Fruit fly (Drosophila melanogaster): ENCODE results near the gene CG13005.
A peak's percentile ranks its signal among the peaks of the same experiment; 100 is the strongest.

CG13005 gene

dm6 chrX:16791058-16791457 is 12.4 kb upstream of the CG13005 start, which contains the start of gene Rrp45 (continued):
- TF ChIP-seq Spps (tag; optimal IDR thresholded peaks at IDR 0.05) (no peak), org-1 (GFP tag; optimal IDR thresholded peaks at IDR 0.05) (no peak), vnd (GFP tag; IDR thresholded peaks at IDR 0.05; ENCODE audit: partially characterized antibody) (no peak)

DNA sequence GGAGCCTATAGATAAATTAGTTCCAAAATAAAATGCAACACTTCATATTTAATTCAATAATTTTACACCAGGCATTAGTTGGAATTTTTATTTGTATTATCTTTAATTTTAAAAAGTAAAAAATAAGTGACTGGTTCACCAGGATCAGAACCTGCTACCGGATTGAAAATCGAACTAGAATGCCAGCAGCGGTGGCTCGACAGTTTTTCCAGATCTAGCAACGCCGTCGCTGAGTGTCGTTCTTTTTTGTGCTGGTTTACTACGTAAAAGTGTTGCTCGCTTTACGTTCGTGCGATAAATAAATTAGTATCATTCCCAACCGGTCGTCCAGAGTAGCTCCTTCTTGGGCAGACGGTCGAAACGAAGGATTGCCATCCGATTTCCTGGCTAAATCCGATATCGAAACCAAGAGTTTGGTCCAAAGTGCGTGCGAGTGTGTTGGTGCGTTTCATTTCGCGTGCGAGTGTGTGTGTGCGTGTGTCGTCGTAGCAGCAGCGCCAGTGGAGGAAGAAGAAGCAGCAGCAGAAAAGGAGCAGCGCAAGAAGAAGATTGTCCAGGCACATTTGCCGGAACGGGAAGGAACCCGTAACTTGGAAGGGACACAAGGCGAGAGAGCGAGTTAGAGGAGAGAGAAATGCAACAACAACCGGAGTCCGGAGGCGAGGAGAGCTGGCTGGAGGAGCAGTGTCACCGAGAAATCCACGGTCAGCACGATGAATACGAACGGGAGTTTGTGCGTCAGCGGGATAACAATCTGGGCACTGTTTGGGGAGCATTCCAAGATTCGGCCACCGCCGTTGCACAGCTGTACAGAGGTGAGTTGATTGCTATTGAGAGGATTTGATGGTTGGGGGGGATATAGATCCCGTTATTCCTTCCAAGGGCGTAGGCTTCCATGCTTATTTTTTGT is 11.3 kb upstream of the CG13005 start, which contains the start of gene CG4768:
Gene CG4768, plus strand, starts transcription at position 200 of the 910 bp plus-strand sequence.
- TF ChIP-seq Atf3 (GFP tag; optimal IDR thresholded peaks at IDR 0.05) (no peak), Dip2 (GFP tag; IDR thresholded peaks at IDR 0.05) (no peak), lmd (GFP tag; IDR thresholded peaks at IDR 0.05) (no peak), CG10959 (GFP tag; IDR thresholded peaks at IDR 0.05) (no peak), CG14050 (GFP tag; IDR thresholded peaks at IDR 0.05) (no peak), Hand (GFP tag; optimal IDR thresholded peaks at IDR 0.05) (no peak), CG9437 (GFP tag; optimal IDR thresholded peaks at IDR 0.05) (peak; percentile 24), Dad (GFP tag; optimal IDR thresholded peaks at IDR 0.05) (no peak), CG10147 (GFP tag; optimal IDR thresholded peaks at IDR 0.05) (no peak), fu2 (GFP tag; optimal IDR thresholded peaks at IDR 0.05) (no peak), CG5180 (GFP tag; optimal IDR thresholded peaks at IDR 0.05) (no peak), p53 (GFP tag; optimal IDR thresholded peaks at IDR 0.05) (no peak), disco-r (GFP tag; optimal IDR thresholded peaks at IDR 0.05) (no peak), CG31224 (GFP tag; IDR thresholded peaks at IDR 0.05) (no peak), Adf1 (GFP tag; IDR thresholded peaks at IDR 0.05) (0 out of 2 replicates have a peak, but pooled peaks have one; percentile 42), tx (GFP tag; optimal IDR thresholded peaks at IDR 0.05) (no peak), sqz (GFP tag; optimal IDR thresholded peaks at IDR 0.05) (no peak), CG10431 (GFP tag; optimal IDR thresholded peaks at IDR 0.05) (peak; percentile 13), Asciz (GFP tag; optimal IDR thresholded peaks at IDR 0.05) (no peak), CG13123 (GFP tag; optimal IDR thresholded peaks at IDR 0.05) (no peak), nom (GFP tag; optimal IDR thresholded peaks at IDR 0.05) (peak; percentile 17), CG14441 (GFP tag; IDR thresholded peaks at IDR 0.05) (no peak), CG4617 (GFP tag; optimal IDR thresholded peaks at IDR 0.05; ENCODE audit: borderline replicate concordance) (peak; percentile 40), Bteb2 (GFP tag; optimal IDR thresholded peaks at IDR 0.05) (no peak), Deaf1 (tag; optimal IDR thresholded peaks at IDR 0.05) (no peak), sima (GFP tag; optimal IDR thresholded peaks at IDR 0.05) (no peak), vvl (GFP tag; IDR thresholded peaks at IDR 0.05) (no peak), mirr (GFP tag; optimal IDR thresholded peaks at IDR 0.05) (no peak), fd96Cb (tag; optimal IDR thresholded peaks at IDR 0.05) (no peak), corto (GFP tag; optimal IDR thresholded peaks at IDR 0.05) (no peak), z (GFP tag; IDR thresholded peaks at IDR 0.05) (no peak), CG4707 (GFP tag; optimal IDR thresholded peaks at IDR 0.05) (no peak), CG32767 (GFP tag; IDR thresholded peaks at IDR 0.05) (no peak), Dip3 (GFP tag; optimal IDR thresholded peaks at IDR 0.05) (no peak), Sry-β (GFP tag; optimal IDR thresholded peaks at IDR 0.05) (peak; percentile 14), CG6683 (GFP tag; optimal IDR thresholded peaks at IDR 0.05) (no peak), br (optimal IDR thresholded peaks at IDR 0.05) (no peak), chm (GFP tag; IDR thresholded peaks at IDR 0.05) (no peak), gro (GFP tag; optimal IDR thresholded peaks at IDR 0.05) (no peak), Mes4 (GFP tag; optimal IDR thresholded peaks at IDR 0.05) (no peak), Rfx (GFP tag; IDR thresholded peaks at IDR 0.05) (0 out of 2 replicates have a peak, but pooled peaks have one; percentile 8), GATAe (GFP tag; conservative IDR thresholded peaks at IDR 0.05) (no peak), Med (GFP tag) (peak; percentile 66), pan (optimal IDR thresholded peaks at IDR 0.05) (no peak), pan (GFP tag; optimal IDR thresholded peaks at IDR 0.05 in 1 of 2, IDR thresholded peaks at IDR 0.05 in 1 of 2) (no peak), CG9609 (GFP tag; optimal IDR thresholded peaks at IDR 0.05) (no peak)

Measured in whole organism, embryonic.